Worm (Caenorhabditis elegans): Measurements from ENCODE around the gene T03F7.5.

ce11 chrV:11341913-11342312 lies 43.4 kb upstream of the T03F7.5 start, which contains the start of gene T02E9.5:
- TF ChIP-seq snpc-4 (tag; optimal IDR thresholded peaks at IDR 0.05) (no peak), nhr-11 (tag; optimal IDR thresholded peaks at IDR 0.05) (no peak)
